Fruit fly (Drosophila melanogaster) whole organism: ENCODE results near the gene Cyfip.

Experiments used
- CG8478 ChIP-seq: fragments of >200 bp; optimal IDR thresholded peaks from 2 replicates; lab custom pipeline; 2018; ENCODE audit warnings: inconsistent platforms
- Dll ChIP-seq: fragments of >200 bp; optimal IDR thresholded peaks from 2 replicates; lab custom pipeline; 2017
- EcR ChIP-seq, 2 experiments: fragments of >200 bp; optimal IDR thresholded peaks; 2 replicates each; lab custom pipeline; 2017; ENCODE audit warnings: missing biosample characterization in 2 of 2, missing genetic modification characterization in 2 of 2, missing genetic modification reagents in 2 of 2
- pan ChIP-seq: fragments of >200 bp; optimal IDR thresholded peaks from 2 replicates; lab custom pipeline; 2017
- psq ChIP-seq: fragments of >200 bp; optimal IDR thresholded peaks from 2 replicates; lab custom pipeline; 2017
- usp ChIP-seq: fragments of >200 bp; optimal IDR thresholded peaks from 2 replicates; lab custom pipeline; 2017; ENCODE audit warnings: missing biosample characterization, missing genetic modification characterization, mixed read lengths

Gene Cyfip

DNA sequence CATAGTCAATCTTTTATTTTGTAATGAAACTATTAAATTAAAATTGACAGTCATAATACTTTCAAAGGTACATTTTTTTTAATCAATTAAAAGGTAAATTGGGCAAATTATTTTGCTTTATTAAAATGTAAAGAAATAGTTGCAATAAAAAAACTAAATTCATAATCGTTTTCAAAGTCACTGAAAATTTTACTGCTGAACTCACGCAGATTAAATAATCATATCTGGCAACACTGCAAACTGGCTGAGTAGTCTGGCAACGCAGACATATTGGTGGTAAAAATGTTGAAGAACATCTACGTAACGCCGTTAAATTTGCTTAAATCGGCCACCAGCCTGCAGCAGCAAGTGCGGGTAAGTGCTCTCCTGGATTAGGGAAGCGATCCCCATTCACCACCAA, 2.6 kb upstream of the Cyfip start, which contains the start of gene mRpL9:
TSS of gene mRpL9 (plus strand) at position 267 of the 400 bp plus-strand sequence.
- no peak for TF ChIP-seq EcR (GFP tag; optimal IDR thresholded peaks at IDR 0.05; lab: Kevin White, UChicago)
- TF ChIP-seq psq (lab: Kevin White, UChicago): no peak
- no peak for TF ChIP-seq usp (GFP tag; lab: Kevin White, UChicago)

DNA sequence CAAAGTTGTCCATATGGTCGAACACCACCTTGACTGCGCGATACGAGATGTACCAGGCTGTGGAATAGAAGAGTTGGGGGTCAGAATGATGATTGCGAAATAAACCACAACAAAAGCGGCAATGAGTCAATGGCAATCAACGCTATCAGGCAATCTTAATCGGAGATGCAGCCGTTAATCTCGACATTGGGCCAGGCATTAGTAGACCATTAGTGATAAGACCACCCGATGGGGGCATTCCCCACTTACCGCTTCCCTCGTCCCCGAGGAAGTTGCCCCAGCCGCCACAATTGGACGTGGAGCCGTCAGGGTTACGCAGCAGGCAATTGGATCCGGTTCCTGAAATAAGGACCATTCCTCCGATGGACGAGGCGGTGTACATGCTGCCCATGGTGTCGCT, 6.0 kb downstream of the Cyfip start:
- no peak for TF ChIP-seq psq (lab: Kevin White, UChicago)
- TF ChIP-seq pan (lab: Kevin White, UChicago): no peak
- TF ChIP-seq CG8478 (lab: Kevin White, UChicago): no peak
- TF ChIP-seq EcR (GFP tag; optimal IDR thresholded peaks at IDR 0.05; lab: Kevin White, UChicago): no peak
- TF ChIP-seq usp (GFP tag; lab: Kevin White, UChicago): no peak
- TF ChIP-seq Dll (lab: Kevin White, UChicago): no peak

- TF ChIP-seq psq (lab: Kevin White, UChicago): no peak
- no peak for TF ChIP-seq CG8478 (lab: Kevin White, UChicago)
- TF ChIP-seq pan (lab: Kevin White, UChicago): no peak
- no peak for TF ChIP-seq Dll (lab: Kevin White, UChicago)
These were observed 7.1 kb downstream of the Cyfip start, which contains the start of gene SerRS-m for dm6 chr3R:15340052-15340732. TSS of gene SerRS-m (plus strand) at chr3R:15340667.

- TF ChIP-seq psq (lab: Kevin White, UChicago) (no peak), CG8478 (lab: Kevin White, UChicago) (no peak)
These were observed 9.4 kb downstream of the Cyfip start for dm6 chr3R:15342432-15342925.

DNA sequence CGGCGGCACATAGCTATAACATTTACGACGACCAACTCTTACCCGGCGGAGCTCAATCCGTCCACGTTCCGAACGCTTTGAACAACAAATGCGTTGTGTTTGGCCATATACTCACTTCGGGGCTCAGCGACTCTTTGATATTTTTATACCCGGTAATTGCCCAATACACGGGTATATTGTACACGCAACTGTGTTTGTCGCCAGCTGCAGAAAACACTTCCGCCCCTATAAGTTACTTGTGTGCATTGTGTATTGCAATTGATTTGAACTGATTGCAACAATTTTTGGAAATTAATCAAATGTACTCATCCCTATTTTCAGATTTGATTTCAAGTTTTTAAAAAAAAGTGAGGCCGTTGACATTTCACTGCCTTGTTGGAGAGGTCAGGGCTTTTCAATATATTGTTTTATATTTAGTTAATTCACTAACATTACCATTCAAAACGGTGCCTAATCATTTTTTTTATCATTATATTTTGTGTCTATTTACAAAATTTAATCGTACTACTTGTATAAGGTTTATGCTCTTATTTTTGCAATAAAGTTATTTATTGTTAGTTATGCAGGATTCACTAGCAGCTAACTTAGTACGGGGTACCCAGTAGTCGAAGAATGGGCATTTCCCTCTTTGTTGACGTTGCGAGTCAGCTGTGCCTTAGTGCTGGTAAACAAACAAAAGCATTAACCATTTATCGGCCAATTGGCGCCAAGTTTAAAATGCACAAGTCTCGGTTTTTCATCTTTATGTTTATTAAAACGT, 10.0 kb downstream of the Cyfip start, which contains the start of gene Nagk:
TSS of gene Nagk (minus strand) at position 331 of the 760 bp plus-strand sequence.
- no peak for TF ChIP-seq usp (GFP tag; lab: Kevin White, UChicago)
- TF ChIP-seq pan (lab: Kevin White, UChicago): peak; percentile 96

DNA sequence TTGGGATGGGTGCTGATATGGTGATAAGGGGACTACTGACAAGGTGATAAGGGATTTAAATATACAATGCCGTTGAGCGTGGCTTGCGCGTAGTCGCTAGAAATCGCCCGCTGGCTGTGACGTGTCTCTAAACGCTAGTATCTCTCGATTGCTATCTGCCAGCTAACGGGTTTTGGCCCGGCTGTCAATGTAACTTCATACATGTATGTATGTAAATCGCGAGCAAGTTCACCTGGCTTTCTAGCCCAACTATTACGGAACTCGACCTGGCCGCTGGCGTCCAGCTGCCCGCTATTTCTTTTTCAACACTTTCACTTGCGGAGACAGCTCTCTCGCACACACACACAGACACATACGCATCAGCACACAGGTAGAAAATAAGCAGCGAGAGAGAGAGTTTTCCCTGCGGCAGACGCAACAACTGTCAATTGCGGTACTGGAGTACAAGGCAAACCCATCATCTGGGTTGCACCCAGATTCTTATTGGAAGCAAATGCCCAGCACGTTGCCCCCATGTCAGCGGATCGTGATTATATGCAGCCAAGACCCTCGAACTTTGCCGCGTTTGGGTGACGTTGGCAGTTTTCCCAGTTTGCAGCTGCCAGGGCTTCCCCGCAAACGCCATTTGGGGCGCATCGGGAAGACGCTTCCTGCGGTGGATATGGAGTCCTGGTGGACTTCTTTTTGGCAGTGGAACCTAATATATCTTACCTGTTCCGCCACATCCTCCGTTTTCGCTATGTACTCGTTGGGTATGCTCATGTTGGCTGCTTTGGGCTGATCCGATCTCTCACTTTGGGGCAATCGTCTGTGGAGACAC, 12.3 kb downstream of the Cyfip start:
- no peak for TF ChIP-seq EcR (GFP tag; optimal IDR thresholded peaks at IDR 0.05; lab: Kevin White, UChicago)
- TF ChIP-seq usp (GFP tag; lab: Kevin White, UChicago): no peak
- no peak for TF ChIP-seq pan (lab: Kevin White, UChicago)
- TF ChIP-seq CG8478 (lab: Kevin White, UChicago): no peak
- no peak for TF ChIP-seq Dll (lab: Kevin White, UChicago)
- no peak for TF ChIP-seq psq (lab: Kevin White, UChicago)

- no peak for TF ChIP-seq usp (GFP tag; lab: Kevin White, UChicago)
- TF ChIP-seq Dll (lab: Kevin White, UChicago): no peak
- TF ChIP-seq EcR (GFP tag; optimal IDR thresholded peaks at IDR 0.05; lab: Kevin White, UChicago): no peak
- TF ChIP-seq CG8478 (lab: Kevin White, UChicago): no peak
- no peak for TF ChIP-seq pan (lab: Kevin White, UChicago)
- TF ChIP-seq psq (lab: Kevin White, UChicago): no peak
These were observed 12.9 kb downstream of the Cyfip start, which contains the start of the genes Surf4 and CG31301 for dm6 chr3R:15346018-15346383. TSS of gene Surf4 (minus strand) at chr3R:15346176. TSS of gene CG31301 (plus strand) at chr3R:15346205.

- TF ChIP-seq pan (lab: Kevin White, UChicago): no peak
- no peak for TF ChIP-seq EcR (GFP tag; optimal IDR thresholded peaks at IDR 0.05; lab: Kevin White, UChicago)
- no peak for TF ChIP-seq Dll (lab: Kevin White, UChicago)
- no peak for TF ChIP-seq CG8478 (lab: Kevin White, UChicago)
- no peak for TF ChIP-seq psq (lab: Kevin White, UChicago)
- TF ChIP-seq usp (GFP tag; lab: Kevin White, UChicago): no peak
These were observed 14.8 kb downstream of the Cyfip start, which contains the start of the genes CG42726 and CG42727 for dm6 chr3R:15347822-15348221. TSS of gene CG42726 (plus strand) at chr3R:15348048. TSS of gene CG42727 (plus strand) at chr3R:15348048.

dm6 chr3R:15350993-15351426, 17.9 kb downstream of the Cyfip start, which contains the start of the genes Trs33 and Tmtc4:
TSS of gene Trs33 (minus strand) at chr3R:15350995.
TSS of gene Tmtc4 (plus strand) at chr3R:15351225.
- TF ChIP-seq Dll (lab: Kevin White, UChicago): no peak
- no peak for TF ChIP-seq CG8478 (lab: Kevin White, UChicago)
- TF ChIP-seq psq (lab: Kevin White, UChicago): no peak
- no peak for TF ChIP-seq pan (lab: Kevin White, UChicago)
- TF ChIP-seq EcR (GFP tag; optimal IDR thresholded peaks at IDR 0.05; lab: Kevin White, UChicago): no peak
- no peak for TF ChIP-seq usp (GFP tag; lab: Kevin White, UChicago)

DNA sequence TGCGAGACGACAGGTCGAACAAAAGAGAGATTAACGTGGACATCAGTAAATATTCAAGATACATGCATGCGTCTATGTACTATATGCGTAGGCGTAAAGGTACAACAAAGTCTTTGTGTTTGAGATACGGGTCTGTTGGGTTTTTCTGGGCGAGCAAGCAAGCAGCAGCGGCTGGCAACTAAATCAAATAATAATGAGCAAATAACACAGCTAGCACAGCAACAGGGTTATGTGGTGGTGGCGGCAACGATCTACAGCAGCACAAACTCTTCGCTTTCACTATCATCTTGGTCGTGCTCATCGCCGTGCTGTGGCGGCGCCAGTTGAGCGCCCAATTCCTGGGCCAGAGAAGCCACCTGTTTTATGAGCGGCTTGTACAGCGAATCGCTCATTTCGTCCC, 21.0 kb downstream of the Cyfip start:
- TF ChIP-seq EcR (GFP tag; optimal IDR thresholded peaks at IDR 0.05; lab: Kevin White, UChicago) (no peak), psq (lab: Kevin White, UChicago) (no peak), usp (GFP tag; lab: Kevin White, UChicago) (no peak), CG8478 (lab: Kevin White, UChicago) (no peak), Dll (lab: Kevin White, UChicago) (no peak), pan (lab: Kevin White, UChicago) (no peak)
